Worm (Caenorhabditis elegans) whole organism, early embryonic: ENCODE results near the gene K02F6.1.
"Not testable (repeated sequence)": the region's sequence is repeated elsewhere in the genome, so short reads cannot be mapped to it uniquely, and the experiment has no call there.

ENCODE experiments used
- B0310.2 ChIP-seq: sonication (generic microtip); optimal IDR thresholded peaks from 2 replicates; lab custom pipeline; 2016; ENCODE audit warnings: mild to moderate bottlenecking, missing genetic modification characterization, missing compliant biosample characterization
- F13C5.2 ChIP-seq: sonication (generic microtip); optimal IDR thresholded peaks from 2 replicates; lab custom pipeline; 2017; ENCODE audit warnings: mild to moderate bottlenecking, missing genetic modification characterization, inconsistent platforms, missing compliant biosample characterization
- aly-1 ChIP-seq: sonication (generic microtip); optimal IDR thresholded peaks from 2 replicates; lab custom pipeline; 2016; ENCODE audit warnings: missing genetic modification characterization, missing compliant biosample characterization
- ama-1 ChIP-seq: fragments of 150-350 bp; optimal IDR thresholded peaks from 2 replicates; lab custom pipeline; 2014
- ceh-13 ChIP-seq: fragments of 200-800 bp; sonication (Bioruptor generic); optimal IDR thresholded peaks from 2 replicates; lab custom pipeline; 2018; ENCODE audit warnings: mild to moderate bottlenecking, missing genetic modification characterization, missing compliant biosample characterization
- ceh-36 ChIP-seq: sonication (generic microtip); optimal IDR thresholded peaks from 2 replicates; lab custom pipeline; 2016; ENCODE audit warnings: missing genetic modification characterization, inconsistent platforms, missing compliant biosample characterization
- ets-7 ChIP-seq: sonication (generic microtip); optimal IDR thresholded peaks from 2 replicates; lab custom pipeline; 2016; ENCODE audit warnings: missing genotype, missing genetic modification characterization, missing compliant biosample characterization
- flt-1 ChIP-seq: fragments of 200-800 bp; sonication (Bioruptor generic); IDR thresholded peaks from 2 replicates; pipeline ENCODE4 v1.3.6; 2022; ENCODE audit warnings: missing genetic modification characterization, missing compliant biosample characterization
- hmbx-1 ChIP-seq: sonication (generic microtip); optimal IDR thresholded peaks from 2 replicates; lab custom pipeline; 2016; ENCODE audit warnings: mild to moderate bottlenecking, missing genetic modification characterization, missing compliant biosample characterization
- hmg-4 ChIP-seq: fragments of 200-800 bp; sonication (Bioruptor generic); optimal IDR thresholded peaks from 2 replicates; lab custom pipeline; 2018; ENCODE audit warnings: mild to moderate bottlenecking, missing genetic modification characterization, missing compliant biosample characterization
- hnd-1 ChIP-seq: sonication (generic microtip); optimal IDR thresholded peaks from 2 replicates; lab custom pipeline; 2016; ENCODE audit warnings: missing genetic modification characterization, missing compliant biosample characterization
- pes-1 ChIP-seq: fragments of 200-800 bp; sonication (Bioruptor generic); IDR thresholded peaks from 2 replicates; pipeline ENCODE4 v1.3.6; 2022; ENCODE audit warnings: missing genetic modification reagents, missing genetic modification characterization, missing compliant biosample characterization
- scrt-1 ChIP-seq: fragments of 200-800 bp; sonication (Bioruptor generic); IDR thresholded peaks from 2 replicates; pipeline ENCODE4 v1.3.6; 2022; ENCODE audit warnings: missing genetic modification characterization, missing compliant biosample characterization
- sea-1 ChIP-seq: fragments of 200-800 bp; sonication (Bioruptor generic); conservative IDR thresholded peaks from 2 replicates; pipeline ENCODE4 v1.3.6; 2022; ENCODE audit warnings: missing genetic modification characterization, missing compliant biosample characterization
- tbx-11 ChIP-seq: fragments of 200-800 bp; sonication (Bioruptor generic); IDR thresholded peaks from 2 replicates; pipeline ENCODE4 v1.3.6; 2022; ENCODE audit warnings: missing genetic modification characterization, missing compliant biosample characterization
- tbx-37 ChIP-seq: fragments of 200-800 bp; sonication (Bioruptor generic); conservative IDR thresholded peaks from 2 replicates; pipeline ENCODE4 v1.3.6; 2022; ENCODE audit warnings: missing genetic modification reagents, missing genetic modification characterization, missing compliant biosample characterization
- tra-4 ChIP-seq: sonication (generic microtip); optimal IDR thresholded peaks from 2 replicates; lab custom pipeline; 2017; ENCODE audit warnings: missing genetic modification characterization, missing compliant biosample characterization

K02F6.1 gene

ce11 chrII:2553662-2554061 is at the start of gene K02F6.1:
Gene K02F6.1, plus strand, starts transcription at chrII:2553962.
- TF ChIP-seq hmbx-1, B0310.2, tra-4 (tag; lab: Kevin White, UChicago): not testable (repeated sequence)

- TF ChIP-seq ets-7 (no peak), F13C5.2 (tag; lab: Kevin White, UChicago) (no peak), tbx-11 (GFP tag; lab: Robert Waterston, UW) (no peak), scrt-1 (no peak), tra-4 (tag; lab: Kevin White, UChicago) (no peak), sea-1 (no peak)
Measured at ce11 chrII:2504431-2504928, 49.3 kb upstream of the K02F6.1 start, which contains the start of gene gbas-1. Gene gbas-1, plus strand, starts transcription at chrII:2504878.

- TF ChIP-seq pes-1 (GFP tag; lab: Robert Waterston, UW) (no peak), flt-1 (GFP tag; lab: Robert Waterston, UW) (no peak), hmbx-1 (tag; lab: Kevin White, UChicago) (no peak)
Measured at ce11 chrII:2518487-2518886, 35.3 kb upstream of the K02F6.1 start.

ce11 chrII:2521960-2522359 is 31.8 kb upstream of the K02F6.1 start, which contains the start of gene bath-13:
Gene bath-13, minus strand, starts transcription at chrII:2522060.
- no peak for TF ChIP-seq ceh-36
- TF ChIP-seq tra-4 (tag; lab: Kevin White, UChicago), result no peak
- no peak for TF ChIP-seq tbx-37 (GFP tag; lab: Robert Waterston, UW)
- no peak for TF ChIP-seq scrt-1
- TF ChIP-seq sea-1, result no peak
- no peak for TF ChIP-seq F13C5.2 (tag; lab: Kevin White, UChicago)
- TF ChIP-seq ama-1 (lab: Kevin White, UChicago), result no peak
- no peak for TF ChIP-seq hmg-4 (GFP tag; lab: Kevin White, UChicago)
- no peak for TF ChIP-seq pes-1 (GFP tag; lab: Robert Waterston, UW)

ce11 chrII:2525652-2526051 is 28.1 kb upstream of the K02F6.1 start:
- TF ChIP-seq pes-1 (GFP tag; lab: Robert Waterston, UW), result 0 out of 2 replicates have a peak, but pooled peaks have one; percentile 40
- peak; percentile 97 for TF ChIP-seq ceh-36
- no peak for TF ChIP-seq ama-1 (lab: Kevin White, UChicago)

- no peak for TF ChIP-seq tbx-37 (GFP tag; lab: Robert Waterston, UW)
- TF ChIP-seq ceh-36, result peak; percentile 67
Measured at ce11 chrII:2526887-2527286, 26.9 kb upstream of the K02F6.1 start.

- TF ChIP-seq ceh-13 (GFP tag; lab: Kevin White, UChicago) (no peak), ets-7 (no peak), aly-1 (no peak)
Measured at ce11 chrII:2530496-2530895, 23.3 kb upstream of the K02F6.1 start, which contains the start of gene K02F6.6. Gene K02F6.6, plus strand, starts transcription at chrII:2530796.

ce11 chrII:2534459-2534858 is 19.3 kb upstream of the K02F6.1 start, which contains the start of gene K02F6.5:
Gene K02F6.5, plus strand, starts transcription at chrII:2534759.
- not testable (repeated sequence) for TF ChIP-seq scrt-1; tbx-37 (GFP tag; lab: Robert Waterston, UW); tbx-11 (GFP tag; lab: Robert Waterston, UW)

- TF ChIP-seq hmbx-1, tra-4, F13C5.2 (tag; lab: Kevin White, UChicago): not testable (repeated sequence)
Measured at ce11 chrII:2534952-2535351, 18.8 kb upstream of the K02F6.1 start, which contains the start of gene K02F6.8. Gene K02F6.8, minus strand, starts transcription at chrII:2535052.

ce11 chrII:2537754-2538153 is 16.0 kb upstream of the K02F6.1 start, which contains the start of gene K02F6.7:
Gene K02F6.7, minus strand, starts transcription at chrII:2537854.
- no peak for TF ChIP-seq F13C5.2 (tag; lab: Kevin White, UChicago)
- no peak for TF ChIP-seq hnd-1 (tag; lab: Kevin White, UChicago)
- no peak for TF ChIP-seq ets-7
- TF ChIP-seq pes-1 (GFP tag; lab: Robert Waterston, UW), result no peak
- TF ChIP-seq flt-1 (GFP tag; lab: Robert Waterston, UW), result no peak
- TF ChIP-seq ama-1 (lab: Kevin White, UChicago), result no peak
- no peak for TF ChIP-seq ceh-13 (GFP tag; lab: Kevin White, UChicago)
- TF ChIP-seq tbx-37 (GFP tag; lab: Robert Waterston, UW), result no peak
- TF ChIP-seq tbx-11 (GFP tag; lab: Robert Waterston, UW), result no peak
- TF ChIP-seq scrt-1, result no peak
